Worm (Caenorhabditis elegans) whole organism, L1 larva: ENCODE results near the gene R02D5.10.

ENCODE experiments used
- aly-2 ChIP-seq: fragments of 150-350 bp; optimal IDR thresholded peaks from 2 replicates; lab custom pipeline; 2014; ENCODE audit warnings: missing biosample characterization, missing genetic modification characterization
- ceh-82 ChIP-seq, 3 experiments: fragments of 150-350 bp in 1 of 3; sonication (generic microtip) in 2 of 3; optimal IDR thresholded peaks; 2 replicates each; lab custom pipeline; 2014 to 2017; ENCODE audit warnings: missing biosample characterization in 3 of 3, missing genetic modification characterization in 3 of 3
- nhr-12 ChIP-seq: sonication (generic microtip); optimal IDR thresholded peaks from 2 replicates; lab custom pipeline; 2017; ENCODE audit warnings: missing biosample characterization, missing genetic modification characterization
- unc-62 ChIP-seq: fragments of 150-350 bp; optimal IDR thresholded peaks from 2 replicates; lab custom pipeline; 2014; ENCODE audit warnings: missing biosample characterization, missing genetic modification reagents, missing genetic modification characterization

DNA sequence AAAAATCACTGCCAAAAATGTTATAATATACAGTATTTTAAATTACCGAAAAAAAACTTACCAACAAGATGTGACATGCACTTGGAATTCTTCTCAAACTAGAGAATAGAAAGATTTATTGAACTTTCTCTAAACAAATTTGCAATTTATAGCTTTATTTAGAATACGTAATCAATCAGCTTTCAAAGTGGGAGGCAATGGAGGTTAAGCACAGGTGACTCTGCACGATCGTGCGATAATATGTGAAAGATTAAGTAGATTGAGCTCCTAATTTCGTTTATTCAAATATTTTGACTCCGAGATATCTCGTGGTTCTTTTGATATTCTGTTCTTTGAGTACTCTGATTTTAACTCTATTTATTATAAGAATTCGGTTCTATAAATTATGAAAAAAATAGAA, 35.9 kb downstream of the R02D5.10 start, which contains the start of gene R02D5.6:
- TF ChIP-seq unc-62 (GFP tag; lab: Kevin White, UChicago) (no peak), aly-2 (tag; lab: Kevin White, UChicago) (no peak), ceh-82 (tag; optimal IDR thresholded peaks at IDR 0.05; lab: Kevin White, UChicago) (no peak), nhr-12 (tag; lab: Kevin White, UChicago) (no peak)
